Worm (Caenorhabditis elegans) whole organism, L4 larva: Measurements from ENCODE around the gene F09E5.11.

Experiments
- dve-1 ChIP-seq: sonication (generic microtip); optimal IDR thresholded peaks from 2 replicates; lab custom pipeline; 2017; ENCODE audit warnings: antibody characterized with exemption, mild to moderate bottlenecking, missing genetic modification characterization, missing compliant biosample characterization; ENCODE audit not compliant: insufficient read depth
- fkh-10 ChIP-seq: fragments of 150-350 bp; optimal IDR thresholded peaks from 2 replicates; lab custom pipeline; 2014; ENCODE audit warnings: missing biosample characterization, missing genetic modification reagents, missing genetic modification characterization
- fos-1 ChIP-seq: fragments of 150-350 bp; optimal IDR thresholded peaks from 2 replicates; lab custom pipeline; 2014; ENCODE audit warnings: missing biosample characterization, missing genetic modification characterization
- lin-39 ChIP-seq: fragments of 150-350 bp; optimal IDR thresholded peaks from 2 replicates; lab custom pipeline; 2014; ENCODE audit warnings: missing biosample characterization, missing genetic modification reagents, missing genetic modification characterization
- mdt-29 ChIP-seq: fragments of 200-800 bp; sonication (Bioruptor generic); IDR thresholded peaks from 2 replicates; pipeline ENCODE4 v1.3.6; 2022; ENCODE audit warnings: missing genetic modification reagents, missing genetic modification characterization, missing compliant biosample characterization

ce11 chrII:5309720-5310119 lies 48.3 kb downstream of the F09E5.11 start:
- no peak for TF ChIP-seq mdt-29 (GFP tag; lab: Robert Waterston, UW)
- TF ChIP-seq dve-1 (tag; lab: Kevin White, UChicago): no peak
- no peak for TF ChIP-seq lin-39 (tag; lab: Kevin White, UChicago)
- no peak for TF ChIP-seq fos-1 (tag; lab: Kevin White, UChicago)
- TF ChIP-seq fkh-10: no peak
